Worm (Caenorhabditis elegans) whole organism, L3 larva: ENCODE measurements around the gene sulp-4.

Experiments
- R02D3.7 ChIP-seq: fragments of 150-350 bp; optimal IDR thresholded peaks from 2 replicates; lab custom pipeline; 2014; ENCODE audit warnings: missing biosample characterization, missing genetic modification characterization
- ZK546.5 ChIP-seq: sonication (generic microtip); optimal IDR thresholded peaks from 2 replicates; lab custom pipeline; 2017; ENCODE audit warnings: missing biosample characterization, missing genetic modification characterization
- aly-2 ChIP-seq: fragments of 150-350 bp; optimal IDR thresholded peaks from 2 replicates; lab custom pipeline; 2014; ENCODE audit warnings: missing biosample characterization, missing genetic modification characterization
- ama-1 ChIP-seq: fragments of 150-350 bp; optimal IDR thresholded peaks from 2 replicates; lab custom pipeline; 2018
- ceh-16 ChIP-seq: sonication (generic microtip); optimal IDR thresholded peaks from 2 replicates; lab custom pipeline; 2017; ENCODE audit warnings: missing biosample characterization, missing genetic modification characterization
- ceh-28 ChIP-seq: fragments of 150-350 bp; optimal IDR thresholded peaks from 2 replicates; lab custom pipeline; 2014; ENCODE audit warnings: missing biosample characterization, missing genetic modification reagents, missing genetic modification characterization
- ceh-82 ChIP-seq: fragments of 150-350 bp; optimal IDR thresholded peaks from 2 replicates; lab custom pipeline; 2014; ENCODE audit warnings: missing biosample characterization, missing genetic modification characterization
- daf-12 ChIP-seq: fragments of 150-350 bp; optimal IDR thresholded peaks from 2 replicates; lab custom pipeline; 2014; ENCODE audit warnings: missing biosample characterization, missing genetic modification reagents, missing genetic modification characterization
- egl-27 ChIP-seq: sonication (generic microtip); optimal IDR thresholded peaks from 4 replicates; lab custom pipeline; 2017; ENCODE audit warnings: missing biosample characterization, missing genetic modification reagents, missing genetic modification characterization
- egl-5 ChIP-seq: fragments of 150-350 bp; optimal IDR thresholded peaks from 2 replicates; lab custom pipeline; 2017; ENCODE audit warnings: missing biosample characterization, missing genetic modification reagents, missing genetic modification characterization, inconsistent platforms
- elt-1 ChIP-seq: fragments of 150-350 bp; optimal IDR thresholded peaks from 2 replicates; lab custom pipeline; 2014; ENCODE audit warnings: missing biosample characterization, missing genetic modification characterization
- elt-2 ChIP-seq: sonication (generic microtip); optimal IDR thresholded peaks from 2 replicates; lab custom pipeline; 2016; ENCODE audit warnings: missing genetic modification reagents, mild to moderate bottlenecking, missing genetic modification characterization, missing compliant biosample characterization
- elt-3 ChIP-seq, 3 experiments: fragments of 150-350 bp in 1 of 3; sonication (generic microtip) in 2 of 3; optimal IDR thresholded peaks; 2 replicates in 2 of 3; 4 replicates in 1 of 3; lab custom pipeline; 2014 to 2017; ENCODE audit warnings: missing biosample characterization in 3 of 3, missing genetic modification characterization in 3 of 3
- eor-1 ChIP-seq, 2 experiments: fragments of 150-350 bp; optimal IDR thresholded peaks; 2 replicates each; lab custom pipeline; 2014 to 2018; ENCODE audit warnings: missing biosample characterization in 2 of 2, missing genetic modification characterization in 2 of 2
- fkh-2 ChIP-seq: fragments of 150-350 bp; optimal IDR thresholded peaks from 2 replicates; lab custom pipeline; 2014; ENCODE audit warnings: missing biosample characterization, missing genetic modification reagents, missing genetic modification characterization
- fos-1 ChIP-seq: fragments of 150-350 bp; optimal IDR thresholded peaks from 2 replicates; lab custom pipeline; 2014; ENCODE audit warnings: missing biosample characterization, missing genetic modification characterization
- hmg-11 ChIP-seq: sonication (generic microtip); optimal IDR thresholded peaks from 2 replicates; lab custom pipeline; 2016; ENCODE audit warnings: missing genetic modification characterization, missing compliant biosample characterization
- jun-1 ChIP-seq: fragments of 150-350 bp; optimal IDR thresholded peaks from 2 replicates; lab custom pipeline; 2014; ENCODE audit warnings: missing biosample characterization, missing genetic modification reagents, missing genetic modification characterization
- lin-15B ChIP-seq: fragments of 150-350 bp; optimal IDR thresholded peaks from 2 replicates; lab custom pipeline; 2014; ENCODE audit warnings: missing biosample characterization, missing genetic modification characterization
- lsy-12 ChIP-seq: sonication (generic microtip); optimal IDR thresholded peaks from 2 replicates; lab custom pipeline; 2016; ENCODE audit warnings: mild to moderate bottlenecking, missing genetic modification characterization, missing compliant biosample characterization
- mdl-1 ChIP-seq: fragments of 150-350 bp; optimal IDR thresholded peaks from 2 replicates; lab custom pipeline; 2014; ENCODE audit warnings: missing biosample characterization, missing genetic modification characterization
- nfya-1 ChIP-seq: sonication (generic microtip); optimal IDR thresholded peaks from 2 replicates; lab custom pipeline; 2017; ENCODE audit warnings: missing genetic modification characterization, mild to moderate bottlenecking, missing compliant biosample characterization, antibody characterized with exemption, moderate library complexity; ENCODE audit not compliant: insufficient read depth
- nhr-23 ChIP-seq: fragments of 150-350 bp; optimal IDR thresholded peaks from 2 replicates; lab custom pipeline; 2014; ENCODE audit warnings: missing biosample characterization, missing genetic modification reagents, missing genetic modification characterization
- nhr-25 ChIP-seq: sonication (generic microtip); optimal IDR thresholded peaks from 2 replicates; lab custom pipeline; 2017; ENCODE audit warnings: missing biosample characterization, missing genetic modification characterization
- nhr-43 ChIP-seq: sonication (generic microtip); optimal IDR thresholded peaks from 2 replicates; lab custom pipeline; 2016; ENCODE audit warnings: mild to moderate bottlenecking, missing genetic modification characterization, missing compliant biosample characterization; ENCODE audit not compliant: poor library complexity, severe bottlenecking
- nhr-67 ChIP-seq: fragments of 150-350 bp; optimal IDR thresholded peaks from 2 replicates; lab custom pipeline; 2014; ENCODE audit warnings: missing biosample characterization, missing genetic modification characterization
- nhr-77 ChIP-seq: fragments of 150-350 bp; optimal IDR thresholded peaks from 2 replicates; lab custom pipeline; 2014; ENCODE audit warnings: missing biosample characterization, missing genetic modification characterization
- pha-4 ChIP-seq: fragments of 150-350 bp; optimal IDR thresholded peaks from 2 replicates; lab custom pipeline; 2014; ENCODE audit warnings: missing biosample characterization, missing genetic modification reagents, missing genetic modification characterization
- pqm-1 ChIP-seq: fragments of 150-350 bp; optimal IDR thresholded peaks from 2 replicates; lab custom pipeline; 2017; ENCODE audit warnings: missing biosample characterization, missing genetic modification characterization, inconsistent platforms
- sea-2 ChIP-seq: fragments of 150-350 bp; sonication (generic microtip); optimal IDR thresholded peaks from 4 replicates; lab custom pipeline; 2014; ENCODE audit warnings: missing biosample characterization, missing genetic modification reagents, missing genetic modification characterization
- skn-1 ChIP-seq: fragments of 150-350 bp; optimal IDR thresholded peaks from 2 replicates; lab custom pipeline; 2014; ENCODE audit warnings: missing biosample characterization, missing genetic modification characterization
- snpc-4 ChIP-seq: fragments of 150-350 bp; optimal IDR thresholded peaks from 2 replicates; lab custom pipeline; 2014; ENCODE audit warnings: missing biosample characterization, missing genetic modification characterization
- tbx-2 ChIP-seq: sonication (generic microtip); optimal IDR thresholded peaks from 2 replicates; lab custom pipeline; 2016; ENCODE audit warnings: mild to moderate bottlenecking, missing genetic modification characterization, missing compliant biosample characterization
- unc-39 ChIP-seq: sonication (generic microtip); optimal IDR thresholded peaks from 4 replicates; lab custom pipeline; 2017; ENCODE audit warnings: missing biosample characterization, missing genetic modification characterization
- unc-62 ChIP-seq: fragments of 150-350 bp; sonication (generic microtip); optimal IDR thresholded peaks from 4 replicates; lab custom pipeline; 2014; ENCODE audit warnings: missing biosample characterization, missing genetic modification reagents, missing genetic modification characterization
- zag-1 ChIP-seq: fragments of 150-350 bp; optimal IDR thresholded peaks from 2 replicates; lab custom pipeline; 2014; ENCODE audit warnings: missing biosample characterization, missing genetic modification characterization

sulp-4 gene

DNA sequence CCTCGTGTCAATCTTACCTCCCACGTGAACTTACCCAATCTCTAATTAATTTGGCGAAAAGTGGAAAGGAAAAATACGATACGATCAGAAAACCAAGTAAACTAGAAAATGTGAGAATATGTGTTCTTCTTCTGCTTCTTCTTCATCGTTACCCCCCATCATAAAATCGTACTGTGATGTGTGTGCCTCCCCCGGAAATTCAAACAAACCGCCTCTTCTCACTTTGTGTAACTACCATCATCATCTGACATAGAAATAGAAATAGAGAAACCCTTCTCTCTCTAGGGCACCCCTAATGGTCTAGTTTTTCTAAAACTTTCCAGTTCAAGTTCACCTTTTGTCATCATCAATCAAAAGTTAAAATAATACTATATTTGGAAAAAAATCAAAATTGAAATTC is 17.4 kb upstream of the sulp-4 start:
- TF ChIP-seq ama-1 (lab: Kevin White, UChicago) (no peak), egl-5 (tag; lab: Kevin White, UChicago) (peak; percentile 65), lin-15B (tag; lab: Kevin White, UChicago) (no peak), nhr-23 (tag; lab: Kevin White, UChicago) (peak; percentile 25), ceh-16 (tag; lab: Kevin White, UChicago) (no peak), nhr-25 (tag; lab: Kevin White, UChicago) (peak; percentile 60)

DNA sequence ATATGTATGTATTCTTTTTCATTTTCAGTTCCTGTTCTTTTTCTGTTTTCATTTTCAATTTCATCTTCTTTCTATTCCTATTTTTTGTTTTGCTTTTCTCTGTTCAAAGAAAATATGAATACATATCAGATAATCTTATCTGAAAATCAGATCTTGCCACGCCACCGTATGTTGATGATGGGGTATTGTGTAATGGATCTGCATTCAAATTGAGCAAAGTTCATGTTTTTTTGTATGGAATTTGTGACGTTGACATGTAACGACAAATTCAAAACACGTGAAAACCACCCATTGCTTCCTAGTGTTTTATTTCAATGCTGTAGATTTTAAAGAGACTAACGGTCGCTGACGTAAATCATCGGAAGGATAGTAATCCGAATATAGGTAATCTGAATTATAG is 16.9 kb upstream of the sulp-4 start:
- TF ChIP-seq elt-1 (tag; lab: Kevin White, UChicago), result peak; percentile 78
- peak; percentile 15 for TF ChIP-seq nhr-23 (tag; lab: Kevin White, UChicago)
- TF ChIP-seq ceh-16 (tag; lab: Kevin White, UChicago), result no peak
- TF ChIP-seq, all 47 proteins: peak for 2

DNA sequence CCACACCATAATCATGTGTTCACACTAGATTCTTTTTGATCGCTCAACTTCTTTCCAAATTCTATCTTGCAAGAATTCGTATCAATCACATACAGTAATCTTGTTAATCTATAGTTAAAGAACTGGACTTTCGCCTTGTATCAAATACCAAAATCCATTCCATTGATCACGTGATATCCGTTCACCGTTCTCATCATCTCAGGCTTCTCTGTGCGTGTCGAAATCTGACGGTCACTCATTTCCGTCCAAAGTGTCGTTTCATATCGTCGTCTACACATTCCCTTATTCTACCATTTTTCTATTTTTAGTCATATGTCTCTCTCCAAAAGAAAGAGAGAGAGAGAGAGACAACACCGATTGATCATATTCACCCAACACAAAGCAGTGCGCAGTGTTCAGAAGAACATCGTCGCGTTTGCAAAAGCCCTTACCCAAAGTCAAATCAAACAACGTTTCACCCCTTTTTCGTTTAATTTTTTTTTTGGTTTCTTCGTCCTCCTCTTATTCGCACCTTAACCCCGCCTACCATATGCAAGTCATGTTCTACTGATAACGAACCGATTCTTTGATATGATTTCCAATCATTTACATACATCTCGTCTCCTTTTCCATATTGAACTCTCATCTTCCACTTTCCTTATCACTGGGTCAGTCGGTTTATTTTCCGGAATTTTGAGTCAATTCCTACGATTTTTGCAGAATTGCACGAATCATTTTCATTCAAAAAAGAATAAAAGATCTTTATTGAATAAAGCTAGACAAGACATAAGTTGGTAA is 15.9 kb upstream of the sulp-4 start:
- TF ChIP-seq zag-1 (tag; lab: Kevin White, UChicago) (no peak), fos-1 (tag; lab: Kevin White, UChicago) (no peak), ama-1 (lab: Kevin White, UChicago) (no peak), unc-39 (tag; lab: Kevin White, UChicago) (no peak), jun-1 (tag; lab: Kevin White, UChicago) (no peak), egl-5 (tag; lab: Kevin White, UChicago) (no peak), pha-4 (tag; lab: Kevin White, UChicago) (no peak), nhr-77 (tag; lab: Kevin White, UChicago) (no peak), lsy-12 (tag; lab: Kevin White, UChicago) (no peak), ZK546.5 (tag; lab: Kevin White, UChicago) (no peak), nhr-23 (tag; lab: Kevin White, UChicago) (peak; percentile 75), mdl-1 (tag; lab: Kevin White, UChicago) (peak; percentile 37), nhr-25 (tag; lab: Kevin White, UChicago) (peak; percentile 90), pqm-1 (tag; lab: Kevin White, UChicago) (peak; percentile 73), snpc-4 (no peak), elt-2 (tag; lab: Kevin White, UChicago) (peak; percentile 86), sea-2 (no peak), nfya-1 (tag; lab: Kevin White, UChicago) (peak; percentile 11), daf-12 (tag; lab: Kevin White, UChicago) (no peak), nhr-43 (peak; percentile 96), ceh-28 (peak; percentile 10), lin-15B (tag; lab: Kevin White, UChicago) (no peak), elt-3 (tag; optimal IDR thresholded peaks at IDR 0.05; lab: Kevin White, UChicago) (peak in 1 of 3 experiments; percentile 41), tbx-2 (tag; lab: Kevin White, UChicago) (peak; percentile 0), ceh-82 (no peak)

DNA sequence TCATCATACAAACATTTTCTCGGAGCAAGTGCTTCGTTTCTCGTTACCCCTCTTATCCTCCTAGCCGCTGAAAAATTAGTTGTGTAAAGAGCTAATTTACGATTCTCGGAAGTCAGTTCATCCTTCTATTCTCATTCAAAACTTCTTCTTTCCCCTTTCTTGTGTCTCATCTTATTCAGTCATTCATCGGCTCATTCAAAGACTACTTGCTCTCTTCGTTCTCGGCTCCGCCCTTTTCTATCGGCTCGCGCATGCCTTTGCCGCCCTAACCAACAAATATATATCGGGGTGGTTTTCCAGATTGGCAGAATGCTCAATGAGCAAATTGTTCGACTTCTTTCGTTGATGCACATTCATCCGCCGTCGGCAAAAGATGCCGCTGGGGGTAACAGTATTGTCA is 14.8 kb upstream of the sulp-4 start, which contains the start of gene R13H4.5:
R13H4.5 (plus strand) TSS at position 301 of the 400 bp plus-strand sequence.
- no peak for TF ChIP-seq egl-27 (tag; lab: Kevin White, UChicago)
- TF ChIP-seq tbx-2 (tag; lab: Kevin White, UChicago), result no peak
- TF ChIP-seq snpc-4, result no peak
- TF ChIP-seq aly-2 (tag; lab: Kevin White, UChicago), result no peak
- no peak for TF ChIP-seq unc-39 (tag; lab: Kevin White, UChicago)
- TF ChIP-seq elt-1 (tag; lab: Kevin White, UChicago), result no peak
- no peak for TF ChIP-seq hmg-11 (tag; lab: Kevin White, UChicago)
- TF ChIP-seq lsy-12 (tag; lab: Kevin White, UChicago), result no peak
- no peak for TF ChIP-seq pha-4 (tag; lab: Kevin White, UChicago)
- TF ChIP-seq nhr-43, result no peak
- TF ChIP-seq lin-15B (tag; lab: Kevin White, UChicago), result no peak
- no peak for TF ChIP-seq skn-1 (tag; lab: Kevin White, UChicago)
- no peak for TF ChIP-seq nhr-25 (tag; lab: Kevin White, UChicago)
- no peak for TF ChIP-seq fkh-2 (tag; lab: Kevin White, UChicago)
- no peak for TF ChIP-seq ceh-82
- TF ChIP-seq R02D3.7 (tag; lab: Kevin White, UChicago), result no peak
- TF ChIP-seq eor-1 (tag; optimal IDR thresholded peaks at IDR 0.05; lab: Kevin White, UChicago), result no peak
- no peak for TF ChIP-seq zag-1 (tag; lab: Kevin White, UChicago)
- TF ChIP-seq nhr-67 (tag; lab: Kevin White, UChicago), result no peak
- no peak for TF ChIP-seq unc-62
- TF ChIP-seq, all 47 proteins: peak for 0
